Fruit fly (Drosophila melanogaster) whole organism, adult: ENCODE results near the gene CG4577.

Source experiments
- CG11617 ChIP-seq: fragments of 200-800 bp; sonication (Bioruptor generic); optimal IDR thresholded peaks from 2 replicates; lab custom pipeline; 2017; ENCODE audit warnings: mild to moderate bottlenecking, missing biosample characterization, missing genetic modification reagents, missing genetic modification characterization
- CG14711 ChIP-seq: fragments of 200-800 bp; sonication (Bioruptor generic); optimal IDR thresholded peaks from 2 replicates; lab custom pipeline; 2018; ENCODE audit warnings: missing biosample characterization, mild to moderate bottlenecking, missing genetic modification characterization, moderate library complexity
- CG1620 ChIP-seq: fragments of 200-800 bp; sonication (Bioruptor generic); optimal IDR thresholded peaks from 2 replicates; lab custom pipeline; 2016; ENCODE audit warnings: missing biosample characterization, missing genetic modification characterization
- CG33017 ChIP-seq: fragments of 200-800 bp; sonication (Bioruptor generic); optimal IDR thresholded peaks from 2 replicates; lab custom pipeline; 2018; ENCODE audit warnings: missing biosample characterization, mild to moderate bottlenecking, missing genetic modification characterization, moderate library complexity
- CG7045 ChIP-seq: fragments of 200-800 bp; sonication (Bioruptor generic); optimal IDR thresholded peaks from 2 replicates; lab custom pipeline; 2017; ENCODE audit warnings: missing biosample characterization, mild to moderate bottlenecking, missing genetic modification characterization
- CG7101 ChIP-seq: fragments of 200-800 bp; sonication (Bioruptor generic); optimal IDR thresholded peaks from 2 replicates; lab custom pipeline; 2018; ENCODE audit warnings: missing biosample characterization, mild to moderate bottlenecking, missing genetic modification characterization, moderate library complexity
- Clk ChIP-seq: fragments of 200-800 bp; sonication (Bioruptor generic); optimal IDR thresholded peaks from 2 replicates; lab custom pipeline; 2017; ENCODE audit warnings: missing biosample characterization, missing genetic modification characterization
- cic ChIP-seq: fragments of 200-800 bp; sonication (Bioruptor generic); optimal IDR thresholded peaks from 2 replicates; lab custom pipeline; 2017; ENCODE audit warnings: missing biosample characterization, mild to moderate bottlenecking, missing genetic modification characterization, moderate library complexity
- cnc ChIP-seq, 2 experiments: fragments of >200 bp; optimal IDR thresholded peaks; 2 replicates each; lab custom pipeline; 2017
- kay ChIP-seq: fragments of 200-800 bp; sonication (Bioruptor generic); peaks from one replicate; lab custom pipeline; 2016; ENCODE audit warnings: missing biosample characterization, missing genetic modification characterization, borderline replicate concordance
- pad ChIP-seq: fragments of 200-800 bp; sonication (Bioruptor generic); optimal IDR thresholded peaks from 3 replicates; lab custom pipeline; 2017; ENCODE audit warnings: missing biosample characterization, missing genetic modification characterization, mild to moderate bottlenecking, moderate library complexity, missing genetic modification reagents
- toe ChIP-seq: fragments of 200-800 bp; sonication (Bioruptor generic); optimal IDR thresholded peaks from 2 replicates; lab custom pipeline; 2016; ENCODE audit warnings: missing biosample characterization, missing genetic modification characterization

DNA sequence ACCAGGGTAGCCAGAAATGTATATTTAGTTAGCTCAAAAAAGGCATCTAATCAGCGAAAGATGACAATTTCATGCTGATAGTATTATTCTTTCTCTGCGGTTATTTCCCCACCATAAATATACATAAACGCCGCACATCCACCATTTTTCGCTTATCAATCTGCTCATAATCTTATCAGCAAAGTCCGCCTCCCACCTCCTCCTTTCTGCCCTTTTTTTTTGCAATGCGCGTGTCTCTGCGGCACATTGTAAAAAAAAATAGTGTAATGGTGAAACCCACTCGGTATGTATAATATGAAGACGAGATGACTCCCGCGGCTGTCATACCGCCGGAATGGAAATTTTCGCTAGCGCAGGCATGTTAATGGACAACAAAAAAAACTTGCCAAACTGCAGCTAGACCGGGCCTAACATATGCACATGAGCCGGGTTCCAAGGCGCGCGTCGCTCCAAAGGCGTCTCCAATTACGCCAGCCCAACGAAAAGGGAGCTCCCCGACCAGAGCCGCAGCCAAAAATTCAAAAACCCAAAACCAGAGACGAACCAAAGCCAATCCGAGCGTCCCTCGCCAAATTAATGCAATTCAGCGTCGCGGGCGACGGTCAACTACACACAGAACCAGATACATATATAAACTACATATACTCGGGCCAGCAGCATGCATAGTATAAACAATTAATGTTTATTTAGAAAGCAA is 14.1 kb upstream of the CG4577 start:
- peak; percentile 51 for TF ChIP-seq cic
- no peak for TF ChIP-seq CG11617 (GFP tag; lab: Kevin White, UChicago)
- no peak for TF ChIP-seq CG7101 (tag; lab: Kevin White, UChicago)
- no peak for TF ChIP-seq toe (GFP tag; lab: Kevin White, UChicago)
- no peak for TF ChIP-seq CG1620 (GFP tag; lab: Kevin White, UChicago)
- TF ChIP-seq kay (GFP tag; lab: Kevin White, UChicago), result no peak
- no peak for TF ChIP-seq pad
- no peak for TF ChIP-seq cnc (optimal IDR thresholded peaks at IDR 0.05; lab: Kevin White, UChicago)
- TF ChIP-seq CG33017 (tag; lab: Kevin White, UChicago), result no peak
- TF ChIP-seq Clk (GFP tag; lab: Kevin White, UChicago), result no peak
- no peak for TF ChIP-seq CG7045 (GFP tag; lab: Kevin White, UChicago)
- no peak for TF ChIP-seq CG14711 (tag; lab: Kevin White, UChicago)
